Worm (Caenorhabditis elegans) whole organism, early embryonic: Measurements from ENCODE around the gene sma-5.

Source experiments
- B0310.2 ChIP-seq: sonication (generic microtip); optimal IDR thresholded peaks from 2 replicates; lab custom pipeline; 2016; ENCODE audit warnings: mild to moderate bottlenecking, missing genetic modification characterization, missing compliant biosample characterization
- F13C5.2 ChIP-seq: sonication (generic microtip); optimal IDR thresholded peaks from 2 replicates; lab custom pipeline; 2017; ENCODE audit warnings: mild to moderate bottlenecking, missing genetic modification characterization, inconsistent platforms, missing compliant biosample characterization
- aly-1 ChIP-seq: sonication (generic microtip); optimal IDR thresholded peaks from 2 replicates; lab custom pipeline; 2016; ENCODE audit warnings: missing genetic modification characterization, missing compliant biosample characterization
- ama-1 ChIP-seq: fragments of 150-350 bp; optimal IDR thresholded peaks from 2 replicates; lab custom pipeline; 2014
- ceh-13 ChIP-seq: fragments of 200-800 bp; sonication (Bioruptor generic); optimal IDR thresholded peaks from 2 replicates; lab custom pipeline; 2018; ENCODE audit warnings: mild to moderate bottlenecking, missing genetic modification characterization, missing compliant biosample characterization
- ceh-36 ChIP-seq: sonication (generic microtip); optimal IDR thresholded peaks from 2 replicates; lab custom pipeline; 2016; ENCODE audit warnings: missing genetic modification characterization, inconsistent platforms, missing compliant biosample characterization
- ets-7 ChIP-seq: sonication (generic microtip); optimal IDR thresholded peaks from 2 replicates; lab custom pipeline; 2016; ENCODE audit warnings: missing genotype, missing genetic modification characterization, missing compliant biosample characterization
- flt-1 ChIP-seq: fragments of 200-800 bp; sonication (Bioruptor generic); IDR thresholded peaks from 2 replicates; pipeline ENCODE4 v1.3.6; 2022; ENCODE audit warnings: missing genetic modification characterization, missing compliant biosample characterization
- hmbx-1 ChIP-seq: sonication (generic microtip); optimal IDR thresholded peaks from 2 replicates; lab custom pipeline; 2016; ENCODE audit warnings: mild to moderate bottlenecking, missing genetic modification characterization, missing compliant biosample characterization
- hmg-4 ChIP-seq: fragments of 200-800 bp; sonication (Bioruptor generic); optimal IDR thresholded peaks from 2 replicates; lab custom pipeline; 2018; ENCODE audit warnings: mild to moderate bottlenecking, missing genetic modification characterization, missing compliant biosample characterization
- hnd-1 ChIP-seq: sonication (generic microtip); optimal IDR thresholded peaks from 2 replicates; lab custom pipeline; 2016; ENCODE audit warnings: missing genetic modification characterization, missing compliant biosample characterization
- pes-1 ChIP-seq: fragments of 200-800 bp; sonication (Bioruptor generic); IDR thresholded peaks from 2 replicates; pipeline ENCODE4 v1.3.6; 2022; ENCODE audit warnings: missing genetic modification reagents, missing genetic modification characterization, missing compliant biosample characterization
- scrt-1 ChIP-seq: fragments of 200-800 bp; sonication (Bioruptor generic); IDR thresholded peaks from 2 replicates; pipeline ENCODE4 v1.3.6; 2022; ENCODE audit warnings: missing genetic modification characterization, missing compliant biosample characterization
- sea-1 ChIP-seq: fragments of 200-800 bp; sonication (Bioruptor generic); conservative IDR thresholded peaks from 2 replicates; pipeline ENCODE4 v1.3.6; 2022; ENCODE audit warnings: missing genetic modification characterization, missing compliant biosample characterization
- tbx-11 ChIP-seq: fragments of 200-800 bp; sonication (Bioruptor generic); IDR thresholded peaks from 2 replicates; pipeline ENCODE4 v1.3.6; 2022; ENCODE audit warnings: missing genetic modification characterization, missing compliant biosample characterization
- tbx-37 ChIP-seq: fragments of 200-800 bp; sonication (Bioruptor generic); conservative IDR thresholded peaks from 2 replicates; pipeline ENCODE4 v1.3.6; 2022; ENCODE audit warnings: missing genetic modification reagents, missing genetic modification characterization, missing compliant biosample characterization
- tra-4 ChIP-seq: sonication (generic microtip); optimal IDR thresholded peaks from 2 replicates; lab custom pipeline; 2017; ENCODE audit warnings: missing genetic modification characterization, missing compliant biosample characterization

The sma-5 gene

DNA sequence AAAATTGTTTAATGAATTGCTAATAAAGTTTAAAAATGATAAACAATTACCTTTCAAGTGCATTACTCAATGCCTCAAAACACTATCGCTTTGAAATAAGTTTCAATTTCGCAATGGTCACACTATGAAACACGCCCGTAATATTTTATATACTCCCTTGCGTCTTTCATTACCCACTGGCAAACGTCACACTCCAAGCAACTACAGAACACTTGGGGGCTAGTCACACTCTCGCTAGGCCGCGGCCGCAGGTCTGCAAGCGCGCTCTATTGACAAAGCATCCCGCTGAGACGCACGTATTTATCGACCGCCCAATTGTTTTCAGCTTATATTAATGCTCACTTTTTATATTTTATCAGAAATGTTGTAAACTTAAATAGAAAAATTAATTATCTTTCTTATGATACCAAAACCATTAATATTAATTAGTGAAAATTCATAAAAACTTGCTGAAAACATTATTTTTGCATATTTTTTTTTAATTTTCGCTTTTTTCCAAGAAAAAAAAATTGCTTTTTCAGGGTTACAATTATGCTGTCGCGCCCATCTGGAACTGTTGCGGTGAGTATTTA lies 12.6 kb upstream of the sma-5 start, which contains the start of the genes nmat-1 and ucr-2.1:
TSS of gene nmat-1 (minus strand) at position 136 of the 572 bp plus-strand sequence.
TSS of gene ucr-2.1 (plus strand) at position 522 of the 572 bp plus-strand sequence.
- no peak for TF ChIP-seq hnd-1
- no peak for TF ChIP-seq ceh-13 (GFP tag; lab: Kevin White, UChicago)
- TF ChIP-seq tbx-37: 0 out of 2 replicates have a peak, but pooled peaks have one; percentile 8
- TF ChIP-seq ets-7: no peak
- no peak for TF ChIP-seq flt-1
- peak; percentile 47 for TF ChIP-seq F13C5.2 (tag; lab: Kevin White, UChicago)
- TF ChIP-seq hmbx-1 (tag; lab: Kevin White, UChicago): no peak
- TF ChIP-seq tra-4 (tag; lab: Kevin White, UChicago): no peak

DNA sequence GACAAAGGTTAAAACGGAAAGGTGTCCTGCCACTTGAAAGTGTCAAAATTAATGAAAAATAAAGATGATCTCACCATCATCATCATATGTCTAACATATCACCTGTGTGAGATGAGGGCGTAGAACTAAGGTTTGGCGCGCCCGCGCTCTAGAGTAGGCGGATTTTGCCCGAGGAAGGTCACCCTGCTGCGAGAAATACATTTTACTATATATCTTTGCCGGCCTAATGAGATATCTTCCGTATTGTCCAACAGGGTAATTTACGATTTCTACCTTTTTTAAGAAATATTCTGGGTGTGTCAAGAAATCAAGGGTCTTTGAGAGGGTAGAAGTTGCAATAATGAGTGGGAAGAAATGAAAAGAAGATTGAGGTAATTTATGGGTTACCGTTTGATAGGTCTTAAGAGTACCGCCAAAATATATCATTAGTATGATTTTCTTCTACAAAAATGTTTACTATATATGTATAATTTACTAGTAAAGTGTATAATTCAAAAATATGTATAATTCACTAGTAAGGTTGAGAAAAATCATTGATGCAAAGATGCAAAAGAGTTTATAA lies 2.6 kb upstream of the sma-5 start:
- TF ChIP-seq flt-1: no peak
- TF ChIP-seq tbx-11: no peak
- TF ChIP-seq hnd-1: no peak

ce11 chrX:12006470-12006869 lies 1.1 kb upstream of the sma-5 start:
- TF ChIP-seq F13C5.2 (tag; lab: Kevin White, UChicago): no peak
- TF ChIP-seq hnd-1: no peak
- TF ChIP-seq flt-1: no peak
- no peak for TF ChIP-seq sea-1 (GFP tag; lab: Robert Waterston, UW)
- no peak for TF ChIP-seq ceh-36
- TF ChIP-seq ceh-13 (GFP tag; lab: Kevin White, UChicago): no peak
- no peak for TF ChIP-seq ama-1 (lab: Kevin White, UChicago)
- no peak for TF ChIP-seq ets-7
- TF ChIP-seq tbx-37: no peak
- no peak for TF ChIP-seq hmbx-1 (tag; lab: Kevin White, UChicago)
- no peak for TF ChIP-seq scrt-1 (GFP tag; lab: Robert Waterston, UW)
- TF ChIP-seq aly-1: no peak
- no peak for TF ChIP-seq tbx-11
- no peak for TF ChIP-seq pes-1 (GFP tag; lab: Robert Waterston, UW)

- TF ChIP-seq tbx-11 (no peak), tra-4 (tag; lab: Kevin White, UChicago) (no peak), scrt-1 (GFP tag; lab: Robert Waterston, UW) (no peak), ceh-13 (GFP tag; lab: Kevin White, UChicago) (no peak), ceh-36 (no peak), F13C5.2 (tag; lab: Kevin White, UChicago) (no peak)
Measured at ce11 chrX:12004925-12005324, 424 bp downstream of the sma-5 start.

- no peak for TF ChIP-seq ets-7
- TF ChIP-seq B0310.2 (tag; lab: Kevin White, UChicago): no peak
- no peak for TF ChIP-seq tra-4 (tag; lab: Kevin White, UChicago)
- no peak for TF ChIP-seq ceh-36
- TF ChIP-seq flt-1: no peak
- no peak for TF ChIP-seq tbx-11
- TF ChIP-seq hmg-4: no peak
- TF ChIP-seq tbx-37: no peak
- TF ChIP-seq hnd-1: no peak
- no peak for TF ChIP-seq hmbx-1 (tag; lab: Kevin White, UChicago)
- no peak for TF ChIP-seq ceh-13 (GFP tag; lab: Kevin White, UChicago)
- no peak for TF ChIP-seq F13C5.2 (tag; lab: Kevin White, UChicago)
Measured at ce11 chrX:12003969-12004368, 1.4 kb downstream of the sma-5 start.

DNA sequence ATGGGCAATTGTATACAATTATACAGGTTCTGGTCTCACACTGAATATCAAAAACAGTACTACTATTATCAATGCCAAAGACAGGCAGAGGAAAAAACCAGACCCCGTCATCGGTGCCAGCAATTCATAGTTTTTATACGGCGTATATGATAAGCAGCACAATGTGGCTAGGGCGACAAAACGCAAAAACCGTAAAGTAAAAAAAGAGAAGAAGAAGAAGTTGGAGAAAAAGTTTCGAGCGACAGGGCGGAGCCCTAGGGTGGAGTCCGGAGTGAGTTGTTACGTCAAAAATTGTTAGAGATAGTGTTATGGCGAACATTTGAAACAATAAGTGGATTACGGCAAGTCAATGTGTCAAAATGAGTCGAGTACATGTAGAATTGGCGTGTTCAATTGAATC lies 3.7 kb downstream of the sma-5 start:
- TF ChIP-seq ama-1 (lab: Kevin White, UChicago) (no peak), scrt-1 (GFP tag; lab: Robert Waterston, UW) (no peak), pes-1 (GFP tag; lab: Robert Waterston, UW) (no peak), hnd-1 (no peak), tbx-11 (no peak), tra-4 (tag; lab: Kevin White, UChicago) (no peak), tbx-37 (no peak), hmbx-1 (tag; lab: Kevin White, UChicago) (no peak)

DNA sequence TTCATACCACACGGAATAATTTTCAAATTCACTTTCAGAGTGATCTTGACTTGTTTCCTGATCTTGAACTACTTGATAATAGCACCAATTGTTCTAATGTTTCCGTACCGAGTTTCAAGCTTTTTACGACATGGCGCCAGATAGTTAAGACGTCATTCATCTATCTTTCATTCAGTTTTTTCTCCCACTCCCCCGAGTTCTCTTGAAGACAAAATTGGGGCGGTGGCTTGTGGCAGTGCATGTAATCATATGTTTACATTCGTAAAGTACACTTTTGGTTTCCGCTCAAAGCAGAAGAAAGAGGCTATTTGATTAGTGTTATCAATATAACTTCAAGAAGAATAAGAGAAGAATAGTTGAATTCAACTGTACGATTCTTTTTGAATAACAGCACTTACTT lies 5.8 kb downstream of the sma-5 start:
- TF ChIP-seq hnd-1: no peak
- TF ChIP-seq ceh-13 (GFP tag; lab: Kevin White, UChicago): no peak
- TF ChIP-seq ama-1 (lab: Kevin White, UChicago): no peak
- TF ChIP-seq sea-1 (GFP tag; lab: Robert Waterston, UW): no peak
- no peak for TF ChIP-seq scrt-1 (GFP tag; lab: Robert Waterston, UW)
- TF ChIP-seq hmg-4: no peak
- no peak for TF ChIP-seq F13C5.2 (tag; lab: Kevin White, UChicago)
- TF ChIP-seq ceh-36: no peak
- TF ChIP-seq flt-1: no peak
- TF ChIP-seq tbx-37: no peak
- no peak for TF ChIP-seq aly-1
- TF ChIP-seq tra-4 (tag; lab: Kevin White, UChicago): no peak
- no peak for TF ChIP-seq B0310.2 (tag; lab: Kevin White, UChicago)
- TF ChIP-seq ets-7: no peak
- no peak for TF ChIP-seq hmbx-1 (tag; lab: Kevin White, UChicago)
- TF ChIP-seq tbx-11: no peak

- TF ChIP-seq flt-1 (no peak), sea-1 (GFP tag; lab: Robert Waterston, UW) (no peak), tbx-11 (no peak), B0310.2 (tag; lab: Kevin White, UChicago) (no peak), scrt-1 (GFP tag; lab: Robert Waterston, UW) (no peak), hmg-4 (no peak), ets-7 (no peak), hnd-1 (no peak), aly-1 (no peak), F13C5.2 (tag; lab: Kevin White, UChicago) (no peak)
Measured at ce11 chrX:11996606-11997005, 8.7 kb downstream of the sma-5 start.
